Fruit fly (Drosophila melanogaster) whole organism, adult: Measurements from ENCODE around the gene Vps33B.

ENCODE experiments used
- CG11617 ChIP-seq: fragments of 200-800 bp; sonication (Bioruptor generic); optimal IDR thresholded peaks from 2 replicates; lab custom pipeline; 2017; ENCODE audit warnings: mild to moderate bottlenecking, missing biosample characterization, missing genetic modification reagents, missing genetic modification characterization
- CG12768 ChIP-seq: fragments of 200-800 bp; sonication (Bioruptor generic); optimal IDR thresholded peaks from 2 replicates; lab custom pipeline; 2017; ENCODE audit warnings: missing biosample characterization, missing genetic modification characterization, mild to moderate bottlenecking, moderate library complexity, missing genetic modification reagents
- CG14711 ChIP-seq: fragments of 200-800 bp; sonication (Bioruptor generic); optimal IDR thresholded peaks from 2 replicates; lab custom pipeline; 2018; ENCODE audit warnings: missing biosample characterization, mild to moderate bottlenecking, missing genetic modification characterization, moderate library complexity
- CG1620 ChIP-seq: fragments of 200-800 bp; sonication (Bioruptor generic); optimal IDR thresholded peaks from 2 replicates; lab custom pipeline; 2016; ENCODE audit warnings: missing biosample characterization, missing genetic modification characterization
- CG33017 ChIP-seq: fragments of 200-800 bp; sonication (Bioruptor generic); optimal IDR thresholded peaks from 2 replicates; lab custom pipeline; 2018; ENCODE audit warnings: missing biosample characterization, mild to moderate bottlenecking, missing genetic modification characterization, moderate library complexity
- CG5204 ChIP-seq: fragments of 200-800 bp; sonication (Bioruptor generic); optimal IDR thresholded peaks from 2 replicates; lab custom pipeline; 2016; ENCODE audit warnings: missing biosample characterization, missing genetic modification characterization
- CG7045 ChIP-seq: fragments of 200-800 bp; sonication (Bioruptor generic); optimal IDR thresholded peaks from 2 replicates; lab custom pipeline; 2017; ENCODE audit warnings: missing biosample characterization, mild to moderate bottlenecking, missing genetic modification characterization
- CG7101 ChIP-seq: fragments of 200-800 bp; sonication (Bioruptor generic); optimal IDR thresholded peaks from 2 replicates; lab custom pipeline; 2018; ENCODE audit warnings: missing biosample characterization, mild to moderate bottlenecking, missing genetic modification characterization, moderate library complexity
- Clk ChIP-seq: fragments of 200-800 bp; sonication (Bioruptor generic); optimal IDR thresholded peaks from 2 replicates; lab custom pipeline; 2017; ENCODE audit warnings: missing biosample characterization, missing genetic modification characterization
- Crg-1 ChIP-seq: fragments of 200-800 bp; sonication (Bioruptor generic); optimal IDR thresholded peaks from 2 replicates; lab custom pipeline; 2016; ENCODE audit warnings: missing biosample characterization, missing genetic modification characterization
- Hr96 ChIP-seq: fragments of 200-800 bp; sonication (Bioruptor generic); optimal IDR thresholded peaks from 2 replicates; lab custom pipeline; 2016; ENCODE audit warnings: missing biosample characterization, missing genetic modification characterization
- Mnt ChIP-seq: fragments of 200-800 bp; sonication (Bioruptor generic); optimal IDR thresholded peaks from 2 replicates; lab custom pipeline; 2016; ENCODE audit warnings: missing biosample characterization, mild to moderate bottlenecking, missing genetic modification characterization
- bab1 ChIP-seq: fragments of 200-800 bp; sonication (Bioruptor generic); optimal IDR thresholded peaks from 3 replicates; lab custom pipeline; 2019; ENCODE audit warnings: missing biosample characterization, mild to moderate bottlenecking, missing genetic modification characterization, moderate library complexity
- cic ChIP-seq: fragments of 200-800 bp; sonication (Bioruptor generic); optimal IDR thresholded peaks from 2 replicates; lab custom pipeline; 2017; ENCODE audit warnings: missing biosample characterization, mild to moderate bottlenecking, missing genetic modification characterization, moderate library complexity
- cnc ChIP-seq, 2 experiments: fragments of >200 bp; optimal IDR thresholded peaks; 2 replicates each; lab custom pipeline; 2017
- kay ChIP-seq: fragments of 200-800 bp; sonication (Bioruptor generic); peaks from one replicate; lab custom pipeline; 2016; ENCODE audit warnings: missing biosample characterization, missing genetic modification characterization, borderline replicate concordance
- ovo ChIP-seq: fragments of 200-800 bp; sonication (Bioruptor generic); optimal IDR thresholded peaks from 2 replicates; lab custom pipeline; 2016; ENCODE audit warnings: missing biosample characterization, missing genetic modification characterization
- pad ChIP-seq: fragments of 200-800 bp; sonication (Bioruptor generic); optimal IDR thresholded peaks from 3 replicates; lab custom pipeline; 2017; ENCODE audit warnings: missing biosample characterization, missing genetic modification characterization, mild to moderate bottlenecking, moderate library complexity, missing genetic modification reagents
- tj ChIP-seq: fragments of 200-800 bp; sonication (Bioruptor generic); optimal IDR thresholded peaks from 3 replicates; lab custom pipeline; 2017; ENCODE audit warnings: missing biosample characterization, mild to moderate bottlenecking, missing genetic modification characterization, moderate library complexity
- toe ChIP-seq: fragments of 200-800 bp; sonication (Bioruptor generic); optimal IDR thresholded peaks from 2 replicates; lab custom pipeline; 2016; ENCODE audit warnings: missing biosample characterization, missing genetic modification characterization

Gene Vps33B

dm6 chr3R:25457097-25457496, 16.2 kb upstream of the Vps33B start:
- TF ChIP-seq toe (GFP tag; lab: Kevin White, UChicago) (no peak), CG7101 (no peak), Clk (GFP tag; lab: Kevin White, UChicago) (no peak), Mnt (GFP tag; lab: Kevin White, UChicago) (no peak), CG14711 (tag; lab: Kevin White, UChicago) (no peak), bab1 (GFP tag; lab: Kevin White, UChicago) (no peak), CG5204 (GFP tag; lab: Kevin White, UChicago) (no peak), Crg-1 (GFP tag; lab: Kevin White, UChicago) (no peak), kay (GFP tag; lab: Kevin White, UChicago) (no peak), CG12768 (GFP tag; lab: Kevin White, UChicago) (no peak)

- TF ChIP-seq kay (GFP tag; lab: Kevin White, UChicago) (no peak), CG14711 (tag; lab: Kevin White, UChicago) (peak; percentile 23)
Measured at dm6 chr3R:25459200-25459809, 14.0 kb upstream of the Vps33B start.

dm6 chr3R:25460650-25461049, 12.6 kb upstream of the Vps33B start:
- TF ChIP-seq CG5204 (GFP tag; lab: Kevin White, UChicago), result no peak
- TF ChIP-seq tj (GFP tag; lab: Kevin White, UChicago), result peak; percentile 92

dm6 chr3R:25461666-25462065, 11.6 kb upstream of the Vps33B start:
- no peak for TF ChIP-seq CG1620 (GFP tag; lab: Kevin White, UChicago)
- TF ChIP-seq bab1 (GFP tag; lab: Kevin White, UChicago), result no peak
- TF ChIP-seq Hr96, result no peak
- no peak for TF ChIP-seq kay (GFP tag; lab: Kevin White, UChicago)
- TF ChIP-seq cnc (optimal IDR thresholded peaks at IDR 0.05; lab: Kevin White, UChicago), result no peak
- TF ChIP-seq CG11617 (GFP tag; lab: Kevin White, UChicago), result no peak
- no peak for TF ChIP-seq CG33017 (tag; lab: Kevin White, UChicago)
- no peak for TF ChIP-seq CG12768 (GFP tag; lab: Kevin White, UChicago)
- no peak for TF ChIP-seq CG7045
- TF ChIP-seq Clk (GFP tag; lab: Kevin White, UChicago), result no peak
- no peak for TF ChIP-seq CG5204 (GFP tag; lab: Kevin White, UChicago)
- no peak for TF ChIP-seq ovo

- TF ChIP-seq cic (GFP tag; lab: Kevin White, UChicago) (no peak), Crg-1 (GFP tag; lab: Kevin White, UChicago) (no peak)
Measured at dm6 chr3R:25462642-25463317, 10.5 kb upstream of the Vps33B start.

- TF ChIP-seq CG33017 (tag; lab: Kevin White, UChicago) (no peak), CG14711 (tag; lab: Kevin White, UChicago) (no peak), toe (GFP tag; lab: Kevin White, UChicago) (no peak), CG11617 (GFP tag; lab: Kevin White, UChicago) (no peak), Clk (GFP tag; lab: Kevin White, UChicago) (no peak), CG12768 (GFP tag; lab: Kevin White, UChicago) (no peak)
Measured at dm6 chr3R:25466166-25466565, 7.1 kb upstream of the Vps33B start.

- TF ChIP-seq Clk (GFP tag; lab: Kevin White, UChicago), result no peak
- TF ChIP-seq cic (GFP tag; lab: Kevin White, UChicago), result no peak
- no peak for TF ChIP-seq bab1 (GFP tag; lab: Kevin White, UChicago)
- no peak for TF ChIP-seq CG5204 (GFP tag; lab: Kevin White, UChicago)
- TF ChIP-seq cnc (optimal IDR thresholded peaks at IDR 0.05; lab: Kevin White, UChicago), result no peak
- no peak for TF ChIP-seq toe (GFP tag; lab: Kevin White, UChicago)
- no peak for TF ChIP-seq Crg-1 (GFP tag; lab: Kevin White, UChicago)
- no peak for TF ChIP-seq CG7101
- no peak for TF ChIP-seq Mnt (GFP tag; lab: Kevin White, UChicago)
- no peak for TF ChIP-seq CG14711 (tag; lab: Kevin White, UChicago)
- TF ChIP-seq CG7045, result no peak
- TF ChIP-seq CG33017 (tag; lab: Kevin White, UChicago), result no peak
- TF ChIP-seq CG11617 (GFP tag; lab: Kevin White, UChicago), result no peak
- TF ChIP-seq pad (GFP tag; lab: Kevin White, UChicago), result no peak
- TF ChIP-seq ovo, result no peak
- TF ChIP-seq tj (GFP tag; lab: Kevin White, UChicago), result no peak
- no peak for TF ChIP-seq kay (GFP tag; lab: Kevin White, UChicago)
- TF ChIP-seq Hr96, result no peak
Measured at dm6 chr3R:25471853-25472634, 1.2 kb upstream of the Vps33B start.
